Fruit fly (Drosophila melanogaster) whole organism, embryonic: ENCODE results near the gene tomb.

Source experiments
- BEAF-32 ChIP-seq: fragments of 200-800 bp; sonication (Bioruptor generic); optimal IDR thresholded peaks from 3 replicates; lab custom pipeline; 2017; ENCODE audit warnings: missing biosample characterization, missing genetic modification characterization, mild to moderate bottlenecking, moderate library complexity, missing genetic modification reagents
- CG10979 ChIP-seq: fragments of 200-800 bp; sonication (Bioruptor generic); optimal IDR thresholded peaks from 2 replicates; lab custom pipeline; 2018; ENCODE audit warnings: missing biosample characterization, mild to moderate bottlenecking, missing genetic modification characterization, moderate library complexity
- CG11504 ChIP-seq: fragments of 200-800 bp; sonication (Bioruptor generic); optimal IDR thresholded peaks from 3 replicates; lab custom pipeline; 2019; ENCODE audit warnings: missing biosample characterization, mild to moderate bottlenecking, missing genetic modification characterization, moderate library complexity
- CG12155 ChIP-seq: fragments of 200-800 bp; sonication (Bioruptor generic); optimal IDR thresholded peaks from 3 replicates; lab custom pipeline; 2016; ENCODE audit warnings: missing biosample characterization, missing genetic modification characterization
- CG12659 ChIP-seq: fragments of 200-800 bp; sonication (Bioruptor generic); optimal IDR thresholded peaks from 3 replicates; lab custom pipeline; 2017; ENCODE audit warnings: mild to moderate bottlenecking, missing biosample characterization, missing genetic modification reagents, missing genetic modification characterization
- CG13775 ChIP-seq: fragments of 200-800 bp; sonication (Bioruptor generic); optimal IDR thresholded peaks from 3 replicates; lab custom pipeline; 2017; ENCODE audit warnings: missing biosample characterization, mild to moderate bottlenecking, missing genetic modification characterization
- CG14014 ChIP-seq: fragments of 200-800 bp; sonication (Bioruptor generic); IDR thresholded peaks from 2 replicates; pipeline ENCODE4 v1.3.6; 2022; ENCODE audit warnings: missing biosample characterization, missing genetic modification characterization
- CG15479 ChIP-seq: fragments of 200-800 bp; sonication (Bioruptor generic); optimal IDR thresholded peaks from 3 replicates; lab custom pipeline; 2019; ENCODE audit warnings: missing biosample characterization, mild to moderate bottlenecking, missing genetic modification characterization, moderate library complexity
- CG15514 ChIP-seq: fragments of 200-800 bp; sonication (Bioruptor generic); optimal IDR thresholded peaks from 3 replicates; lab custom pipeline; 2017; ENCODE audit warnings: missing biosample characterization, missing genetic modification characterization, mild to moderate bottlenecking, moderate library complexity, missing genetic modification reagents
- CG15696 ChIP-seq: fragments of 200-800 bp; sonication (Bioruptor generic); optimal IDR thresholded peaks from 2 replicates; lab custom pipeline; 2019; ENCODE audit warnings: missing biosample characterization, mild to moderate bottlenecking, missing genetic modification characterization, moderate library complexity
- CG1792 ChIP-seq: fragments of 200-800 bp; sonication (Bioruptor generic); optimal IDR thresholded peaks from 2 replicates; lab custom pipeline; 2016; ENCODE audit warnings: missing biosample characterization, missing genetic modification characterization
- CG2116 ChIP-seq: fragments of 200-800 bp; sonication (Bioruptor generic); optimal IDR thresholded peaks from 3 replicates; lab custom pipeline; 2018; ENCODE audit warnings: missing biosample characterization, mild to moderate bottlenecking, missing genetic modification characterization
- CG2678 ChIP-seq: fragments of 200-800 bp; sonication (Bioruptor generic); optimal IDR thresholded peaks from 3 replicates; lab custom pipeline; 2019; ENCODE audit warnings: missing biosample characterization, mild to moderate bottlenecking, missing genetic modification characterization, moderate library complexity
- CG2875 ChIP-seq: fragments of 200-800 bp; sonication (Bioruptor generic); optimal IDR thresholded peaks from 2 replicates; lab custom pipeline; 2017; ENCODE audit warnings: missing biosample characterization, mild to moderate bottlenecking, missing genetic modification characterization, missing genetic modification reagents
- CG30403 ChIP-seq: fragments of 200-800 bp; sonication (Bioruptor generic); optimal IDR thresholded peaks from 3 replicates; lab custom pipeline; 2016; ENCODE audit warnings: missing biosample characterization, missing genetic modification characterization
- CG32532 ChIP-seq: fragments of 200-800 bp; sonication (Bioruptor generic); IDR thresholded peaks from 2 replicates; pipeline ENCODE4 v1.3.6; 2022; ENCODE audit warnings: missing biosample characterization, missing genetic modification characterization
- CG43689 ChIP-seq: fragments of 200-800 bp; sonication (Bioruptor generic); IDR thresholded peaks from 2 replicates; pipeline ENCODE4 v1.3.6; 2022; ENCODE audit warnings: missing biosample characterization, missing genetic modification characterization
- CG4404 ChIP-seq: fragments of 200-800 bp; sonication (Bioruptor generic); IDR thresholded peaks from 2 replicates; pipeline ENCODE4 v1.3.6; 2022; ENCODE audit warnings: missing biosample characterization, missing genetic modification characterization
- CG4424 ChIP-seq: fragments of 200-800 bp; sonication (Bioruptor generic); optimal IDR thresholded peaks from 3 replicates; lab custom pipeline; 2016; ENCODE audit warnings: missing biosample characterization, missing genetic modification characterization
- CG4820 ChIP-seq: fragments of 200-800 bp; sonication (Bioruptor generic); optimal IDR thresholded peaks from 3 replicates; lab custom pipeline; 2016; ENCODE audit warnings: missing biosample characterization, missing genetic modification characterization
- CG6175 ChIP-seq: fragments of 200-800 bp; sonication (Bioruptor generic); IDR thresholded peaks from 3 replicates; pipeline ENCODE4 v1.3.6; 2022; ENCODE audit warnings: missing biosample characterization, missing genetic modification characterization
- CG8924 ChIP-seq: fragments of 200-800 bp; optimal IDR thresholded peaks from 3 replicates; lab custom pipeline; 2019; ENCODE audit warnings: missing biosample characterization, mild to moderate bottlenecking, missing genetic modification characterization, moderate library complexity
- CG9437 ChIP-seq: fragments of 200-800 bp; sonication (Bioruptor generic); optimal IDR thresholded peaks from 2 replicates; lab custom pipeline; 2018; ENCODE audit warnings: missing biosample characterization, mild to moderate bottlenecking, missing genetic modification characterization
- CG9727 ChIP-seq: fragments of 200-800 bp; sonication (Bioruptor generic); optimal IDR thresholded peaks from 3 replicates; lab custom pipeline; 2017; ENCODE audit warnings: missing biosample characterization, mild to moderate bottlenecking, missing genetic modification characterization
- E2f2 ChIP-seq: fragments of 200-800 bp; sonication (Bioruptor generic); IDR thresholded peaks from 2 replicates; pipeline ENCODE4 v1.3.6; 2022; ENCODE audit warnings: missing biosample characterization, missing genetic modification characterization
- Fer2 ChIP-seq: fragments of 200-800 bp; sonication (Bioruptor generic); optimal IDR thresholded peaks from 2 replicates; lab custom pipeline; 2018; ENCODE audit warnings: missing biosample characterization, mild to moderate bottlenecking, missing genetic modification characterization, moderate library complexity
- HLHmδ ChIP-seq: fragments of 200-800 bp; sonication (Bioruptor generic); optimal IDR thresholded peaks from 2 replicates; lab custom pipeline; 2018; ENCODE audit warnings: missing biosample characterization, mild to moderate bottlenecking, missing genetic modification characterization, moderate library complexity
- Hr3 ChIP-seq: fragments of 200-800 bp; sonication (Bioruptor generic); optimal IDR thresholded peaks from 3 replicates; lab custom pipeline; 2016; ENCODE audit warnings: missing biosample characterization, missing genetic modification characterization
- Jarid2 ChIP-seq: fragments of 200-800 bp; sonication (Bioruptor generic); optimal IDR thresholded peaks from 3 replicates; lab custom pipeline; 2017; ENCODE audit warnings: mild to moderate bottlenecking, missing biosample characterization, missing genetic modification reagents, missing genetic modification characterization
- MESR4 ChIP-seq: fragments of 200-800 bp; sonication (Bioruptor generic); optimal IDR thresholded peaks from 2 replicates; lab custom pipeline; 2018; ENCODE audit warnings: missing biosample characterization, mild to moderate bottlenecking, missing genetic modification characterization, moderate library complexity
- Med ChIP-seq: fragments of 200-800 bp; sonication (Bioruptor generic); peaks from one replicate; lab custom pipeline; 2016; ENCODE audit warnings: missing biosample characterization, missing genetic modification characterization, mild to moderate bottlenecking, inconsistent platforms, moderate library complexity
- Rfx ChIP-seq: fragments of 200-800 bp; sonication (Bioruptor generic); IDR thresholded peaks from 2 replicates; pipeline ENCODE4 v1.3.6; 2022; ENCODE audit warnings: missing biosample characterization, missing genetic modification characterization
- Sin3A ChIP-seq: fragments of >200 bp; optimal IDR thresholded peaks from 2 replicates; lab custom pipeline; 2018
- Ssrp ChIP-seq: fragments of 200-800 bp; sonication (Bioruptor generic); optimal IDR thresholded peaks from 2 replicates; lab custom pipeline; 2018; ENCODE audit warnings: missing biosample characterization, mild to moderate bottlenecking, missing genetic modification characterization, moderate library complexity
- crp ChIP-seq, 2 experiments: fragments of 200-800 bp; sonication (Bioruptor generic); optimal IDR thresholded peaks; 2 replicates in 1 of 2; 3 replicates in 1 of 2; lab custom pipeline; 2017; ENCODE audit warnings: missing biosample characterization in 2 of 2, missing genetic modification characterization in 2 of 2, mild to moderate bottlenecking in 1 of 2, moderate library complexity in 1 of 2
- dati ChIP-seq: fragments of 200-800 bp; sonication (Bioruptor generic); IDR thresholded peaks from 2 replicates; pipeline ENCODE4 v1.3.6; 2022; ENCODE audit warnings: missing biosample characterization, missing genetic modification characterization
- dmrt11E ChIP-seq: fragments of 200-800 bp; sonication (Bioruptor generic); optimal IDR thresholded peaks from 3 replicates; lab custom pipeline; 2018; ENCODE audit warnings: missing biosample characterization, mild to moderate bottlenecking, missing genetic modification characterization, moderate library complexity
- en ChIP-seq: fragments of 200-800 bp; sonication (Bioruptor generic); optimal IDR thresholded peaks from 2 replicates; lab custom pipeline; 2016; ENCODE audit warnings: missing biosample characterization, missing genetic modification characterization
- fd96Cb ChIP-seq: fragments of 200-800 bp; sonication (Bioruptor generic); optimal IDR thresholded peaks from 2 replicates; lab custom pipeline; 2018; ENCODE audit warnings: missing biosample characterization, mild to moderate bottlenecking, missing genetic modification characterization, moderate library complexity
- nerfin-1 ChIP-seq: fragments of 200-800 bp; sonication (Bioruptor generic); optimal IDR thresholded peaks from 3 replicates; lab custom pipeline; 2019; ENCODE audit warnings: missing biosample characterization, mild to moderate bottlenecking, missing genetic modification characterization, moderate library complexity
- nmo ChIP-seq: fragments of 200-800 bp; sonication (Bioruptor generic); optimal IDR thresholded peaks from 2 replicates; lab custom pipeline; 2018; ENCODE audit warnings: missing biosample characterization, mild to moderate bottlenecking, missing genetic modification characterization, moderate library complexity
- prd ChIP-seq, 3 experiments: fragments of >200 bp in 2 of 3; fragments of 200-800 bp in 1 of 3; sonication (Bioruptor generic) in 1 of 3; optimal IDR thresholded peaks in 2 of 3; IDR thresholded peaks in 1 of 3; 2 replicates in 2 of 3; 3 replicates in 1 of 3; pipeline versions ENCODE4 v1.3.6 to Lab custom; 2017 to 2022; ENCODE audit warnings: missing biosample characterization in 1 of 3, missing genetic modification characterization in 1 of 3
- run ChIP-seq: fragments of 200-800 bp; sonication (Bioruptor generic); optimal IDR thresholded peaks from 3 replicates; lab custom pipeline; 2018; ENCODE audit warnings: missing biosample characterization, mild to moderate bottlenecking, missing genetic modification characterization
- sisA ChIP-seq: fragments of 200-800 bp; sonication (Bioruptor generic); IDR thresholded peaks from 2 replicates; pipeline ENCODE4 v1.3.6; 2022; ENCODE audit warnings: missing biosample characterization, missing genetic modification characterization
- sob ChIP-seq: fragments of 200-800 bp; sonication (Bioruptor generic); IDR thresholded peaks from 2 replicates; pipeline ENCODE4 v1.3.6; 2022; ENCODE audit warnings: missing biosample characterization, missing genetic modification characterization
- sqz ChIP-seq: fragments of 200-800 bp; sonication (Bioruptor generic); optimal IDR thresholded peaks from 3 replicates; lab custom pipeline; 2018; ENCODE audit warnings: missing biosample characterization, mild to moderate bottlenecking, missing genetic modification characterization
- stwl ChIP-seq: fragments of 200-800 bp; sonication (Bioruptor generic); optimal IDR thresholded peaks from 3 replicates; lab custom pipeline; 2018; ENCODE audit warnings: missing biosample characterization, mild to moderate bottlenecking, missing genetic modification characterization, moderate library complexity
- yki ChIP-seq: fragments of >200 bp; optimal IDR thresholded peaks from 3 replicates; lab custom pipeline; 2018
- zen2 ChIP-seq: fragments of 200-800 bp; sonication (Bioruptor generic); IDR thresholded peaks from 3 replicates; pipeline ENCODE4 v1.3.6; 2022; ENCODE audit warnings: missing biosample characterization, missing genetic modification characterization; ENCODE audit not compliant: partially characterized antibody

tomb gene

dm6 chr2L:5519846-5520384, 16.6 kb downstream of the tomb start, which contains the start of the genes CG7382 and cl (continued):
- peak; percentile 43 for TF ChIP-seq sisA
- peak; percentile 39 for TF ChIP-seq Ssrp
- TF ChIP-seq stwl = peak; percentile 4
- peak; percentile 81 for TF ChIP-seq Sin3A
- TF ChIP-seq nerfin-1 = peak; percentile 46
- TF ChIP-seq CG2875 (GFP tag; lab: Kevin White, UChicago) = no peak
- TF ChIP-seq Rfx (GFP tag; lab: Robert Waterston, UW) = peak; percentile 40; the same call in 1 of the 2 replicates
- TF ChIP-seq crp (GFP tag; optimal IDR thresholded peaks at IDR 0.05; lab: Kevin White, UChicago) = peak; percentile 60 to 94
- no peak for TF ChIP-seq CG15479 (GFP tag; lab: Kevin White, UChicago)
- peak; percentile 22; the same call in 1 of the 2 replicates for TF ChIP-seq E2f2 (GFP tag; lab: Robert Waterston, UW)
- no peak for TF ChIP-seq CG6175 (GFP tag; lab: Robert Waterston, UW)
- peak; percentile 33 for TF ChIP-seq CG4820
- peak; percentile 9 for TF ChIP-seq dmrt11E
- peak; percentile 22 for TF ChIP-seq CG8924 (tag; lab: Kevin White, UChicago)
- TF ChIP-seq fd96Cb (tag; lab: Kevin White, UChicago) = peak; percentile 11
- TF ChIP-seq CG2116 (GFP tag; lab: Kevin White, UChicago) = peak; percentile 64
- peak; percentile 41 for TF ChIP-seq CG15514 (GFP tag; lab: Kevin White, UChicago)
- peak; percentile 45 for TF ChIP-seq Med
- TF ChIP-seq zen2 = no peak
- TF ChIP-seq BEAF-32 (GFP tag; lab: Kevin White, UChicago) = peak; percentile 56
- TF ChIP-seq nmo (GFP tag; lab: Kevin White, UChicago) = peak; percentile 79
- no peak for TF ChIP-seq prd (optimal IDR thresholded peaks at IDR 0.05; lab: Kevin White, UChicago)
- peak; percentile 27; the same call in 1 of the 3 replicates for TF ChIP-seq prd (GFP tag; IDR thresholded peaks at IDR 0.05; lab: Robert Waterston, UW)
- TF ChIP-seq CG9437 = peak; percentile 98
- no peak for TF ChIP-seq yki (lab: Kevin White, UChicago)
- TF ChIP-seq MESR4 (GFP tag; lab: Kevin White, UChicago) = peak; percentile 46
- TF ChIP-seq Fer2 = peak; percentile 9
- peak; percentile 65 for TF ChIP-seq sqz (GFP tag; lab: Kevin White, UChicago)
- TF ChIP-seq CG9727 = peak; percentile 42
- TF ChIP-seq CG4424 (GFP tag; lab: Kevin White, UChicago) = peak; percentile 48
- TF ChIP-seq CG12155 (GFP tag; lab: Kevin White, UChicago) = peak; percentile 36
- TF ChIP-seq CG10979 (tag; lab: Kevin White, UChicago) = peak; percentile 24
- TF ChIP-seq CG30403 (GFP tag; lab: Kevin White, UChicago) = peak; percentile 70
- peak; percentile 71 for TF ChIP-seq CG12659 (GFP tag; lab: Kevin White, UChicago)
- TF ChIP-seq run = no peak
- TF ChIP-seq CG2678 (tag; lab: Kevin White, UChicago) = no peak
- TF ChIP-seq CG4404 (GFP tag; lab: Robert Waterston, UW) = peak; percentile 20; the same call in 1 of the 2 replicates
- TF ChIP-seq Hr3 (GFP tag; lab: Kevin White, UChicago) = peak; percentile 21
- no peak for TF ChIP-seq Jarid2 (GFP tag; lab: Kevin White, UChicago)
- TF ChIP-seq CG15696 = peak; percentile 33
- peak; percentile 47 for TF ChIP-seq CG13775 (GFP tag; lab: Kevin White, UChicago)
- no peak for TF ChIP-seq dati (GFP tag; lab: Robert Waterston, UW)
- 0 out of 2 replicates have a peak, but pooled peaks have one; percentile 56 for TF ChIP-seq CG14014 (GFP tag; lab: Robert Waterston, UW)
- peak; percentile 19; the same call in 1 of the 2 replicates for TF ChIP-seq sob (GFP tag; lab: Robert Waterston, UW)
- no peak for TF ChIP-seq CG43689 (GFP tag; lab: Robert Waterston, UW)
- peak; percentile 69 for TF ChIP-seq CG11504 (tag; lab: Kevin White, UChicago)
- no peak for TF ChIP-seq HLHmδ (GFP tag; lab: Kevin White, UChicago)
- TF ChIP-seq en = no peak
- no peak for TF ChIP-seq CG1792
- 0 out of 2 replicates have a peak, but pooled peaks have one; percentile 30 for TF ChIP-seq CG32532 (GFP tag; lab: Robert Waterston, UW)
